Worm (Caenorhabditis elegans) whole organism, late embryonic: ENCODE measurements around the gene grl-30.

ENCODE experiments used
- Y22D7AL.16 ChIP-seq: sonication (generic microtip); optimal IDR thresholded peaks from 2 replicates; lab custom pipeline; 2016; ENCODE audit warnings: missing genetic modification characterization, missing compliant biosample characterization
- ama-1 ChIP-seq: fragments of 150-350 bp; optimal IDR thresholded peaks from 2 replicates; lab custom pipeline; 2014
- ceh-34 ChIP-seq: sonication (generic microtip); optimal IDR thresholded peaks from 2 replicates; lab custom pipeline; 2016; ENCODE audit warnings: mild to moderate bottlenecking, missing genetic modification characterization, missing compliant biosample characterization
- lim-6 ChIP-seq: sonication (generic microtip); optimal IDR thresholded peaks from 2 replicates; lab custom pipeline; 2016; ENCODE audit warnings: missing genetic modification characterization, missing compliant biosample characterization
- mec-3 ChIP-seq: sonication (generic microtip); optimal IDR thresholded peaks from 2 replicates; lab custom pipeline; 2016; ENCODE audit warnings: borderline replicate concordance, missing genetic modification characterization, missing compliant biosample characterization
- pag-3 ChIP-seq: sonication (generic microtip); optimal IDR thresholded peaks from 2 replicates; lab custom pipeline; 2016; ENCODE audit warnings: missing compliant biosample characterization, missing genetic modification characterization, borderline replicate concordance
- pax-1 ChIP-seq: fragments of 150-350 bp; optimal IDR thresholded peaks from 2 replicates; lab custom pipeline; 2014; ENCODE audit warnings: missing biosample characterization, missing genetic modification characterization
- pha-4 ChIP-seq: fragments of 150-350 bp; optimal IDR thresholded peaks from 2 replicates; lab custom pipeline; 2018; ENCODE audit warnings: missing biosample characterization, missing genetic modification reagents, missing genetic modification characterization
- ref-2 ChIP-seq: sonication (generic microtip); optimal IDR thresholded peaks from 2 replicates; lab custom pipeline; 2016; ENCODE audit warnings: missing genetic modification characterization, missing compliant biosample characterization
- rnt-1 ChIP-seq: sonication (generic microtip); optimal IDR thresholded peaks from 2 replicates; lab custom pipeline; 2016; ENCODE audit warnings: missing genetic modification characterization, missing compliant biosample characterization
- sox-2 ChIP-seq: fragments of 200-800 bp; sonication (Bioruptor generic); IDR thresholded peaks from 2 replicates; pipeline ENCODE4 v1.3.6; 2022; ENCODE audit warnings: missing genetic modification reagents, missing genetic modification characterization, missing compliant biosample characterization
- tbx-2 ChIP-seq: sonication (generic microtip); optimal IDR thresholded peaks from 2 replicates; lab custom pipeline; 2016; ENCODE audit warnings: missing genetic modification characterization, missing compliant biosample characterization

- no peak for TF ChIP-seq sox-2
- no peak for TF ChIP-seq mec-3 (tag; lab: Kevin White, UChicago)
- TF ChIP-seq ref-2 = no peak
- no peak for TF ChIP-seq ama-1
- no peak for TF ChIP-seq Y22D7AL.16 (tag; lab: Kevin White, UChicago)
- no peak for TF ChIP-seq pax-1 (tag; lab: Kevin White, UChicago)
- no peak for TF ChIP-seq pha-4 (tag; lab: Kevin White, UChicago)
- TF ChIP-seq tbx-2 (tag; lab: Kevin White, UChicago) = no peak
- no peak for TF ChIP-seq pag-3 (tag; lab: Kevin White, UChicago)
- no peak for TF ChIP-seq ceh-34 (tag; lab: Kevin White, UChicago)
- no peak for TF ChIP-seq lim-6 (tag; lab: Kevin White, UChicago)
- no peak for TF ChIP-seq rnt-1 (tag; lab: Kevin White, UChicago)
These were observed 19.7 kb downstream of the grl-30 start, which contains the start of gene grl-27 for ce11 chrV:3575759-3576158.
